Worm (Caenorhabditis elegans): ENCODE measurements around the gene wrt-10.

wrt-10 gene

ce11 chrII:7528210-7528609, 6.2 kb downstream of the wrt-10 start (continued):
- TF ChIP-seq ceh-90 (tag; optimal IDR thresholded peaks at IDR 0.05) (no peak), efl-3 (GFP tag; optimal IDR thresholded peaks at IDR 0.05) (no peak), lin-14 (GFP tag; optimal IDR thresholded peaks at IDR 0.05) (peak; percentile 71), nhr-85 (tag) (peak; percentile 94), zip-4 (GFP tag; optimal IDR thresholded peaks at IDR 0.05) (no peak), grh-1 (GFP tag; IDR thresholded peaks at IDR 0.05) (peak; percentile 84), mef-2 (tag; optimal IDR thresholded peaks at IDR 0.05) (no peak), snpc-4 (tag; optimal IDR thresholded peaks at IDR 0.05) (no peak), ces-1 (GFP tag; optimal IDR thresholded peaks at IDR 0.05) (no peak), nhr-20 (tag; optimal IDR thresholded peaks at IDR 0.05) (peak; percentile 89), blmp-1 (tag; optimal IDR thresholded peaks at IDR 0.05) (peak; percentile 98), hlh-17 (GFP tag; optimal IDR thresholded peaks at IDR 0.05; ENCODE audit: borderline replicate concordance) (no peak), dpl-1 (GFP tag; optimal IDR thresholded peaks at IDR 0.05) (peak; percentile 5 to 45 (median 17)), unc-86 (tag; optimal IDR thresholded peaks at IDR 0.05) (no peak), fkh-8 (tag; optimal IDR thresholded peaks at IDR 0.05) (no peak), hpl-2 (GFP tag; optimal IDR thresholded peaks at IDR 0.05) (no peak), ets-5 (GFP tag; IDR thresholded peaks at IDR 0.05) (no peak), nhr-47 (tag; optimal IDR thresholded peaks at IDR 0.05) (no peak), elt-2 (tag; optimal IDR thresholded peaks at IDR 0.05) (peak; percentile 96), rnt-1 (tag; optimal IDR thresholded peaks at IDR 0.05) (no peak), unc-98 (GFP tag; IDR thresholded peaks at IDR 0.05) (no peak), zag-1 (tag; optimal IDR thresholded peaks at IDR 0.05) (no peak), C04F5.9 (tag; optimal IDR thresholded peaks at IDR 0.05) (no peak), aly-2 (tag; optimal IDR thresholded peaks at IDR 0.05) (no peak), ceh-88 (GFP tag; IDR thresholded peaks at IDR 0.05) (no peak), aha-1 (tag; optimal IDR thresholded peaks at IDR 0.05) (no peak), F16B12.6 (tag; optimal IDR thresholded peaks at IDR 0.05) (no peak), unc-130 (tag; optimal IDR thresholded peaks at IDR 0.05) (peak; percentile 64), C16A3.4 (tag; optimal IDR thresholded peaks at IDR 0.05) (peak; percentile 24), Y116A8C.19 (tag; optimal IDR thresholded peaks at IDR 0.05; ENCODE audit: borderline replicate concordance) (no peak), ztf-4 (tag; optimal IDR thresholded peaks at IDR 0.05) (peak; percentile 42), swsn-7 (tag; optimal IDR thresholded peaks at IDR 0.05) (no peak), hlh-4 (tag; optimal IDR thresholded peaks at IDR 0.05) (no peak), nhr-28 (tag; optimal IDR thresholded peaks at IDR 0.05) (no peak), lsy-2 (tag; optimal IDR thresholded peaks at IDR 0.05) (no peak), nhr-84 (tag; optimal IDR thresholded peaks at IDR 0.05) (no peak), nhr-76 (tag; optimal IDR thresholded peaks at IDR 0.05) (no peak), unc-30 (tag; optimal IDR thresholded peaks at IDR 0.05) (no peak), jun-1 (tag; optimal IDR thresholded peaks at IDR 0.05) (no peak), egl-27 (tag; optimal IDR thresholded peaks at IDR 0.05) (no peak), isw-1 (GFP tag; IDR thresholded peaks at IDR 0.05) (no peak), ceh-63 (GFP tag; optimal IDR thresholded peaks at IDR 0.05) (no peak), alr-1 (tag; optimal IDR thresholded peaks at IDR 0.05; ENCODE audit: borderline replicate concordance) (no peak), C34B4.2 (tag; optimal IDR thresholded peaks at IDR 0.05) (no peak), nhr-19 (GFP tag; conservative IDR thresholded peaks at IDR 0.05) (peak; percentile 81), lin-13 (GFP tag; optimal IDR thresholded peaks at IDR 0.05) (peak; percentile 3), lin-35 (GFP tag; optimal IDR thresholded peaks at IDR 0.05) (peak in 1 of 2 experiments; percentile 82), fkh-4 (tag; optimal IDR thresholded peaks at IDR 0.05; ENCODE audit: borderline replicate concordance) (no peak), lin-39 (tag; optimal IDR thresholded peaks at IDR 0.05) (no peak), nhr-12 (tag; optimal IDR thresholded peaks at IDR 0.05) (no peak), snu-23 (GFP tag; optimal IDR thresholded peaks at IDR 0.05) (no peak), nhr-77 (tag; optimal IDR thresholded peaks at IDR 0.05) (no peak), nhr-11 (tag; optimal IDR thresholded peaks at IDR 0.05) (no peak), tlp-1 (tag; optimal IDR thresholded peaks at IDR 0.05) (no peak), sup-37 (GFP tag; optimal IDR thresholded peaks at IDR 0.05) (no peak)
